Fruit fly (Drosophila melanogaster) whole organism, prepupa: Measurements from ENCODE around the gene kumpel.

Source experiments
- CG11294 ChIP-seq: fragments of 200-800 bp; sonication (Bioruptor generic); IDR thresholded peaks from 2 replicates; pipeline ENCODE4 v1.3.6; 2022; ENCODE audit warnings: missing biosample characterization, missing genetic modification characterization
- CG11762 ChIP-seq: fragments of 200-800 bp; sonication (Bioruptor generic); optimal IDR thresholded peaks from 3 replicates; lab custom pipeline; 2016; ENCODE audit warnings: missing biosample characterization, missing genetic modification characterization; ENCODE audit not compliant: insufficient read depth
- CG11902 ChIP-seq: fragments of 200-800 bp; sonication (Bioruptor generic); optimal IDR thresholded peaks from 3 replicates; lab custom pipeline; 2016; ENCODE audit warnings: missing biosample characterization, missing genetic modification characterization
- CG15336 ChIP-seq: fragments of 200-800 bp; sonication (Bioruptor generic); IDR thresholded peaks from 2 replicates; pipeline ENCODE4 v1.3.6; 2022; ENCODE audit warnings: missing biosample characterization, missing genetic modification characterization
- CG31627 ChIP-seq: fragments of 200-800 bp; sonication (Bioruptor generic); optimal IDR thresholded peaks from 3 replicates; lab custom pipeline; 2016; ENCODE audit warnings: missing biosample characterization, missing genetic modification characterization
- CG3919 ChIP-seq: fragments of 200-800 bp; sonication (Bioruptor generic); optimal IDR thresholded peaks from 3 replicates; lab custom pipeline; 2016; ENCODE audit warnings: missing biosample characterization, missing genetic modification characterization
- CG4318 ChIP-seq: fragments of 200-800 bp; sonication (Bioruptor generic); optimal IDR thresholded peaks from 3 replicates; lab custom pipeline; 2017; ENCODE audit warnings: missing biosample characterization, mild to moderate bottlenecking, missing genetic modification characterization
- CG6163 ChIP-seq: fragments of 200-800 bp; sonication (Bioruptor generic); IDR thresholded peaks from 3 replicates; pipeline ENCODE4 v1.3.6; 2022; ENCODE audit warnings: missing biosample characterization, missing genetic modification characterization
- CG6276 ChIP-seq: fragments of 200-800 bp; sonication (Bioruptor generic); optimal IDR thresholded peaks from 2 replicates; lab custom pipeline; 2017; ENCODE audit warnings: missing biosample characterization, mild to moderate bottlenecking, missing genetic modification characterization
- CG6792 ChIP-seq: fragments of 200-800 bp; sonication (Bioruptor generic); optimal IDR thresholded peaks from 3 replicates; lab custom pipeline; 2016; ENCODE audit warnings: missing biosample characterization, missing genetic modification characterization
- CG6808 ChIP-seq: fragments of 200-800 bp; sonication (Bioruptor generic); optimal IDR thresholded peaks from 3 replicates; lab custom pipeline; 2017; ENCODE audit warnings: missing biosample characterization, missing genetic modification characterization, mild to moderate bottlenecking, moderate library complexity, missing genetic modification reagents
- CG6854 ChIP-seq: fragments of 200-800 bp; sonication (Bioruptor generic); optimal IDR thresholded peaks from 2 replicates; lab custom pipeline; 2017; ENCODE audit warnings: missing biosample characterization, mild to moderate bottlenecking, missing genetic modification characterization
- CG7368 ChIP-seq: fragments of 200-800 bp; sonication (Bioruptor generic); optimal IDR thresholded peaks from 3 replicates; lab custom pipeline; 2016; ENCODE audit warnings: missing biosample characterization, missing genetic modification characterization
- CG8119 ChIP-seq: fragments of 200-800 bp; sonication (Bioruptor generic); IDR thresholded peaks from 3 replicates; pipeline ENCODE4 v1.3.6; 2022; ENCODE audit warnings: missing biosample characterization, missing genetic modification characterization
- CG8319 ChIP-seq: fragments of 200-800 bp; sonication (Bioruptor generic); optimal IDR thresholded peaks from 3 replicates; lab custom pipeline; 2016; ENCODE audit warnings: missing biosample characterization, missing genetic modification characterization
- Ets96B ChIP-seq: fragments of 200-800 bp; optimal IDR thresholded peaks from 2 replicates; lab custom pipeline; 2019; ENCODE audit warnings: missing biosample characterization, mild to moderate bottlenecking, missing genetic modification characterization, moderate library complexity
- Hr38 ChIP-seq: sonication (Bioruptor generic); optimal IDR thresholded peaks from 2 replicates; lab custom pipeline; 2016; ENCODE audit warnings: missing biosample characterization, missing genetic modification characterization
- Hr39 ChIP-seq: fragments of 200-800 bp; sonication (Bioruptor generic); optimal IDR thresholded peaks from 2 replicates; lab custom pipeline; 2016; ENCODE audit warnings: missing biosample characterization, missing genetic modification characterization
- Hr4 ChIP-seq: fragments of 200-800 bp; sonication (Bioruptor generic); optimal IDR thresholded peaks from 3 replicates; lab custom pipeline; 2016; ENCODE audit warnings: missing biosample characterization, missing genetic modification characterization
- Lpt ChIP-seq: fragments of 200-800 bp; sonication (Bioruptor generic); optimal IDR thresholded peaks from 3 replicates; lab custom pipeline; 2016; ENCODE audit warnings: missing biosample characterization, missing genetic modification characterization
- Smox ChIP-seq: fragments of 200-800 bp; sonication (Bioruptor generic); optimal IDR thresholded peaks from 3 replicates; lab custom pipeline; 2016; ENCODE audit warnings: missing biosample characterization, missing genetic modification characterization
- Sox14 ChIP-seq: fragments of 200-800 bp; sonication (Bioruptor generic); optimal IDR thresholded peaks from 3 replicates; lab custom pipeline; 2016; ENCODE audit warnings: missing biosample characterization, missing genetic modification characterization
- achi ChIP-seq: fragments of 200-800 bp; sonication (Bioruptor generic); optimal IDR thresholded peaks from 3 replicates; lab custom pipeline; 2016; ENCODE audit warnings: missing biosample characterization, missing genetic modification characterization
- acj6 ChIP-seq: fragments of 200-800 bp; sonication (Bioruptor generic); optimal IDR thresholded peaks from 3 replicates; lab custom pipeline; 2016; ENCODE audit warnings: missing biosample characterization, missing genetic modification characterization
- eg ChIP-seq: fragments of 200-800 bp; sonication (Bioruptor generic); IDR thresholded peaks from 3 replicates; pipeline ENCODE4 v1.3.6; 2022; ENCODE audit warnings: missing biosample characterization, missing genetic modification characterization
- fkh ChIP-seq: fragments of 200-800 bp; sonication (Bioruptor generic); optimal IDR thresholded peaks from 3 replicates; lab custom pipeline; 2017; ENCODE audit warnings: missing biosample characterization, mild to moderate bottlenecking, missing genetic modification characterization, moderate library complexity
- spab ChIP-seq: fragments of 200-800 bp; sonication (Bioruptor generic); optimal IDR thresholded peaks from 2 replicates; lab custom pipeline; 2017; ENCODE audit warnings: missing biosample characterization, mild to moderate bottlenecking, missing genetic modification characterization, missing genetic modification reagents
- ss ChIP-seq, 2 experiments: fragments of 200-800 bp; sonication (Bioruptor generic); optimal IDR thresholded peaks; 2 replicates in 1 of 2; 3 replicates in 1 of 2; lab custom pipeline; 2017 to 2018; ENCODE audit warnings: mild to moderate bottlenecking in 2 of 2, missing biosample characterization in 2 of 2, missing genetic modification characterization in 2 of 2, moderate library complexity in 1 of 2
- svp ChIP-seq: fragments of 200-800 bp; sonication (Bioruptor generic); peaks from one replicate; lab custom pipeline; 2016; ENCODE audit warnings: missing biosample characterization, missing genetic modification characterization
- topi ChIP-seq: fragments of 200-800 bp; sonication (Bioruptor generic); optimal IDR thresholded peaks from 3 replicates; lab custom pipeline; 2016; ENCODE audit warnings: missing biosample characterization, missing genetic modification characterization

kumpel gene

DNA sequence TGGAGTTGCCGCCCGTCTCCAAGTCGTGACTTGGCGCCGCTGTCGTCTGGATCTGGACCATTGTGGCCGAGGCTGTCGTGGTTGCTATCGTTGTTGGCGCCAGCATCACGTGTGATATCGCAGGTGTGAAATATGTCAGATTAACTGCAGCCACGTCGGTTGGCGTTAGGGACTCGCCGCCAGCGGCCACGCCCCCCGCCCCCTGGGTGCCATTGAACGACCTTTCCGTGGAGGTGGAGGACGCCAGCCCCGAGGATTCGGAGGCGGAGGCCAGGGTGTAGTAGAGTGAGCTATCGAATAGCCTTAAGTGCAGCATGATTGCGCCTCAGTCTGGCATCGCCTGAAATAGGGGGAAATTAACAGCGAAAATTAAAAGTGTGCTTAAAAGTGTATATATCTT is 34.5 kb downstream of the kumpel start:
- TF ChIP-seq Hr38 (GFP tag; lab: Kevin White, UChicago) (no peak), CG15336 (no peak), CG6163 (GFP tag; lab: Robert Waterston, UW) (no peak), CG6808 (GFP tag; lab: Kevin White, UChicago) (no peak), CG11902 (no peak), topi (GFP tag; lab: Kevin White, UChicago) (no peak), achi (GFP tag; lab: Kevin White, UChicago) (no peak), CG31627 (GFP tag; lab: Kevin White, UChicago) (no peak), Hr39 (no peak), CG8319 (GFP tag; lab: Kevin White, UChicago) (no peak), CG4318 (GFP tag; lab: Kevin White, UChicago) (no peak), ss (GFP tag; optimal IDR thresholded peaks at IDR 0.05; lab: Kevin White, UChicago) (no peak), spab (no peak), Smox (GFP tag; lab: Kevin White, UChicago) (no peak), Ets96B (tag; lab: Kevin White, UChicago) (no peak), CG8119 (GFP tag; lab: Robert Waterston, UW) (no peak)

DNA sequence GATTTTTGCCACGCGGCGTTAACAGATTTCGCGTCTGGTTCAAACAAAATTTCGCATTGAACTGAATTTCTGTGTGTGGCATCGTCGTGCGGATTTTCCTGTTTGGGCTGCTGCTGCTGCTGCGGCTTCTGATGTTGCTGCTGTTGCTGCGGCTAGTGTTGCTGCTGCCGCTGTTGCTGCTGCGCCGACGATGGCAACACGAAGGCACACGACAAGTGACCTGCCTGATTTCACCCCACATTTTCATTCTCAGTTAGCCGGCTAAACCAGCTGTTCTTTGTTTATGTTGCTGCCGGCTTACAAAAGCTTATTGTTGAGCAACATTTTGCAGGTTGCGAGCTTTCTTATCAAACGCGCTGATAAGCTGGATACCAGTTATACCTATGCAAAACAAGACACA is 49.3 kb downstream of the kumpel start, which contains the start of gene CCAP-R:
Gene CCAP-R, minus strand, starts transcription at position 179 of the 400 bp plus-strand sequence.
- no peak for TF ChIP-seq Lpt (GFP tag; lab: Kevin White, UChicago)
- TF ChIP-seq CG11762 (GFP tag; lab: Kevin White, UChicago) = no peak
- TF ChIP-seq svp = no peak
- peak; percentile 70 for TF ChIP-seq CG3919 (GFP tag; lab: Kevin White, UChicago)
- no peak for TF ChIP-seq CG6854
- TF ChIP-seq achi (GFP tag; lab: Kevin White, UChicago) = no peak
- TF ChIP-seq eg (GFP tag; lab: Robert Waterston, UW) = peak; percentile 30; the same call in 1 of the 3 replicates
- TF ChIP-seq Hr38 (GFP tag; lab: Kevin White, UChicago) = no peak
- TF ChIP-seq CG6792 (GFP tag; lab: Kevin White, UChicago) = no peak
- no peak for TF ChIP-seq Hr4 (GFP tag; lab: Kevin White, UChicago)

DNA sequence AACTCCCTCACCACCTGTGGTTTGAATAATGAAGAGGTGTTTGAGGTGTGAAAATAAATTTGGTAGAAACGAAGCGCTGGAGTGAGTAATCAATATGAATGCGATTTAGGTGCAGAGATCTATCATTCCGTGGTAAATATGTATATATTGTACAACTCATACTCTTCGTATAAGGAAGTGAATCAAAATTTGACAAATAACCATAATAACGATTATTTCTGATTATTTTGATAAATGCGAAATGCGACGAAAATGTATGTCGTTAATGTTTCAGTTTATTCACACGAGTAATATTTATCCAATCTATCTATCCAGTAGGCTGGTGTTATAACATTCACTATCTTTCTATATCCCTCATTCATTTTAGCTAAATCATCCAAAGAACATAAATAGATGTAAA is 52.2 kb downstream of the kumpel start, which contains the start of gene CG14540:
Gene CG14540, plus strand, starts transcription at position 301 of the 400 bp plus-strand sequence.
- no peak for TF ChIP-seq CG3919 (GFP tag; lab: Kevin White, UChicago)
- TF ChIP-seq, all 60 proteins: peak for 0

DNA sequence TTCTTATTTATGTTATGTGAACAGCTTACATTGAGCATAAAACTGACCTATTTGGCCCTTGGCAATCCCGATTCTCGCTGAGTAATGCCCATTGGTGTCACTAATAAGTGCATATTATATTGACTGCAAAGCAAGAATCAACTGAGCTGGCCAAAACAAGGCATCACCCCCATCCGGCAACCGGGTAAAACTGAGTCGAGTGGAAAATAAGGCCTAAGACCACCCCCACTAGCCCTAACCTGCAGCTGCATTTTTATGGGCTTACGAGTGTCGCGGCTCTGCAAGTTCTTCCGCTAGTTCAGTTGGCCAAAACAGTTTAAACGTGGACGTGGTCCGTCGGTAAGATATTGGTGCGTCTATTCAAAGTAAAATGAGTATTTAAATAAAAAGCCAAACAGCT is 54.9 kb downstream of the kumpel start, which contains the start of gene boss:
Gene boss, plus strand, starts transcription at position 301 of the 400 bp plus-strand sequence.
- TF ChIP-seq CG7368 (GFP tag; lab: Kevin White, UChicago) (no peak), CG6792 (GFP tag; lab: Kevin White, UChicago) (no peak), acj6 (GFP tag; lab: Kevin White, UChicago) (no peak), CG31627 (GFP tag; lab: Kevin White, UChicago) (no peak), CG11294 (GFP tag; lab: Robert Waterston, UW) (no peak), Sox14 (GFP tag; lab: Kevin White, UChicago) (no peak)

DNA sequence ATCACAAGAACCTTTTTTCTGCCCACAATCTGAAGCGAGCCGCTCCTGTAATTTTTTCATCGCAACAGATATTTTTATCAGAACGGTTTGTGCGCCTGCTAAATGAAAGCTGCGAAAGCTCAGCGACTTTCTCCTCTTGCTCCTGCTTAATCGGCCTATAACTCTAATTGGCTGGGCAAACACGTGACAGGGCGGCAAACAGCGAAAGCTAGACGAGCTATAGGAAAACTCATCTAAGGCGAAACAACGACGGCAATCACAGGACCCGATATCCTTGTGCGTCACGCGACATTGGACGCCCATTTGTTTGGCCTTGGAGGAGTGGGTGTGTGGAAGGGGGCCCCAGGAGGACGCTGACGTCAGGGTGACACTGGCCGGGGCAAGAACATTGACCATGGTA is 60.1 kb downstream of the kumpel start:
- TF ChIP-seq CG7368 (GFP tag; lab: Kevin White, UChicago) (no peak), CG6276 (GFP tag; lab: Kevin White, UChicago) (no peak), eg (GFP tag; lab: Robert Waterston, UW) (no peak), CG11294 (GFP tag; lab: Robert Waterston, UW) (no peak)

DNA sequence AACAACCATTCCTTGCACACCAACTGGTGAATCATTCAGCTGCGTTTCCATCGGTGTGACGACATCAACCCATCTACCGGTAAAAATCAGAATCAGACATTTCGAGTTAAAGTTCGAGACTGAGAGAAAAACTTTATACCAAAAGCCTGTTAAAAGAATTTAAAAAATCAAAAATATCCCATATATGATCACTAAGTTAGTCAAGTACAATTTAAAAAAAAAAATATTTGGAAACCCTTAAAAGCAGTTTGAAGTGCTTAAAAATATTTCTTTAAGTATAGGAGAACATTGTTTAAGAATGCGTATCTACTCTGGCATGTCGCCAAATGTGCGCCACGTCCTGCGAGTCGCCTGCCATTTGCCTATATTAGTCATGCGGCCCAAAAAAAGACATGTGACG is 61.7 kb downstream of the kumpel start:
- TF ChIP-seq fkh (GFP tag; lab: Kevin White, UChicago) = no peak
- no peak for TF ChIP-seq CG6854
- TF ChIP-seq CG7368 (GFP tag; lab: Kevin White, UChicago) = no peak
